Worm (Caenorhabditis elegans): ENCODE results near the gene mca-1.

mca-1 gene

ce11 chrIV:9615511-9615910 lies 19.2 kb downstream of the mca-1 start:
- TF ChIP-seq nhr-237 (tag; optimal IDR thresholded peaks at IDR 0.05) (no peak), ztf-1 (GFP tag; conservative IDR thresholded peaks at IDR 0.05) (no peak), skn-1 (tag; optimal IDR thresholded peaks at IDR 0.05) (no peak), nhr-11 (tag; optimal IDR thresholded peaks at IDR 0.05) (no peak), R02D3.7 (tag; optimal IDR thresholded peaks at IDR 0.05) (no peak), nhr-23 (tag; optimal IDR thresholded peaks at IDR 0.05) (peak; percentile 100), blmp-1 (tag; optimal IDR thresholded peaks at IDR 0.05; ENCODE audit: insufficient read depth) (peak; percentile 63), ceh-16 (tag; optimal IDR thresholded peaks at IDR 0.05) (peak; percentile 98), ztf-4 (tag; optimal IDR thresholded peaks at IDR 0.05) (no peak), lsy-2 (tag; optimal IDR thresholded peaks at IDR 0.05) (peak in 1 of 2 experiments; percentile 30), sma-9 (GFP tag; optimal IDR thresholded peaks at IDR 0.05) (peak; percentile 94), sma-9 (tag; optimal IDR thresholded peaks at IDR 0.05) (no peak), sem-4 (tag; optimal IDR thresholded peaks at IDR 0.05) (peak; percentile 70), sma-3 (GFP tag; optimal IDR thresholded peaks at IDR 0.05) (peak; percentile 31), egl-27 (tag; optimal IDR thresholded peaks at IDR 0.05) (peak; percentile 86), crh-2 (tag; optimal IDR thresholded peaks at IDR 0.05) (peak; percentile 27), nhr-25 (tag; optimal IDR thresholded peaks at IDR 0.05) (peak; percentile 84), C34F6.9 (tag; optimal IDR thresholded peaks at IDR 0.05) (no peak), elt-1 (tag; optimal IDR thresholded peaks at IDR 0.05) (peak; percentile 100)

- no peak for TF ChIP-seq nhr-25 (tag; optimal IDR thresholded peaks at IDR 0.05)
- TF ChIP-seq lin-39 (tag; optimal IDR thresholded peaks at IDR 0.05), result no peak
- no peak for TF ChIP-seq dmd-4 (tag; optimal IDR thresholded peaks at IDR 0.05)
- TF ChIP-seq fos-1 (tag; optimal IDR thresholded peaks at IDR 0.05), result no peak
- TF ChIP-seq nhr-129 (tag; optimal IDR thresholded peaks at IDR 0.05), result no peak
- no peak for TF ChIP-seq nhr-77 (tag; optimal IDR thresholded peaks at IDR 0.05)
- no peak for TF ChIP-seq C34F6.9 (tag; optimal IDR thresholded peaks at IDR 0.05)
- TF ChIP-seq ceh-16 (tag; optimal IDR thresholded peaks at IDR 0.05), result no peak
- TF ChIP-seq lsy-2 (tag; optimal IDR thresholded peaks at IDR 0.05), result no peak
- TF ChIP-seq skn-1 (tag; optimal IDR thresholded peaks at IDR 0.05), result no peak
- TF ChIP-seq elt-3 (tag; optimal IDR thresholded peaks at IDR 0.05), result no peak
- TF ChIP-seq peb-1 (tag; optimal IDR thresholded peaks at IDR 0.05), result no peak
- TF ChIP-seq nhr-12 (tag; optimal IDR thresholded peaks at IDR 0.05), result no peak
- TF ChIP-seq crh-2 (tag; optimal IDR thresholded peaks at IDR 0.05), result no peak
- TF ChIP-seq ztf-1 (GFP tag; conservative IDR thresholded peaks at IDR 0.05), result no peak
- TF ChIP-seq nhr-21 (tag; optimal IDR thresholded peaks at IDR 0.05), result no peak
- TF ChIP-seq sem-4 (tag; optimal IDR thresholded peaks at IDR 0.05), result no peak
- TF ChIP-seq ceh-82 (tag; optimal IDR thresholded peaks at IDR 0.05), result no peak
- TF ChIP-seq nhr-6 (tag; optimal IDR thresholded peaks at IDR 0.05), result no peak
- TF ChIP-seq mab-5 (tag; optimal IDR thresholded peaks at IDR 0.05), result no peak
These were observed 20.1 kb downstream of the mca-1 start, which contains the start of gene elt-1 for ce11 chrIV:9614695-9615094. Gene elt-1 (plus strand): TSS chrIV:9614995.

ce11 chrIV:9614060-9614459 lies 20.7 kb downstream of the mca-1 start:
- TF ChIP-seq elt-1 (tag; optimal IDR thresholded peaks at IDR 0.05) (peak; percentile 93), sem-4 (tag; optimal IDR thresholded peaks at IDR 0.05) (no peak), elt-3 (tag; optimal IDR thresholded peaks at IDR 0.05) (no peak), nhr-23 (tag; optimal IDR thresholded peaks at IDR 0.05) (peak; percentile 99), nhr-21 (tag; optimal IDR thresholded peaks at IDR 0.05) (no peak), sma-9 (GFP tag; optimal IDR thresholded peaks at IDR 0.05) (peak; percentile 46), sma-9 (tag; optimal IDR thresholded peaks at IDR 0.05) (no peak)

- TF ChIP-seq nhr-23 (tag; optimal IDR thresholded peaks at IDR 0.05), result peak; percentile 97
- no peak for TF ChIP-seq nhr-6 (tag; optimal IDR thresholded peaks at IDR 0.05)
- peak; percentile 60 for TF ChIP-seq elt-1 (tag; optimal IDR thresholded peaks at IDR 0.05)
- TF ChIP-seq egl-27 (tag; optimal IDR thresholded peaks at IDR 0.05), result no peak
- TF ChIP-seq mab-5 (tag; optimal IDR thresholded peaks at IDR 0.05), result no peak
- no peak for TF ChIP-seq elt-3 (tag; optimal IDR thresholded peaks at IDR 0.05)
- no peak for TF ChIP-seq Y55F3AM.14 (GFP tag; optimal IDR thresholded peaks at IDR 0.05)
These were observed 21.6 kb downstream of the mca-1 start for ce11 chrIV:9613072-9613590.

- TF ChIP-seq crh-2 (tag; optimal IDR thresholded peaks at IDR 0.05) (peak; percentile 37), elt-1 (tag; optimal IDR thresholded peaks at IDR 0.05) (peak; percentile 26), mdl-1 (tag; optimal IDR thresholded peaks at IDR 0.05) (no peak)
These were observed 23.8 kb downstream of the mca-1 start for ce11 chrIV:9610923-9611322.
